Worm (Caenorhabditis elegans) whole organism, L2 larva: ENCODE data around the gene cutl-29.

Source experiments
- C34F6.9 ChIP-seq: fragments of 150-350 bp; optimal IDR thresholded peaks from 2 replicates; lab custom pipeline; 2014; ENCODE audit warnings: missing biosample characterization, missing genetic modification characterization
- F13H6.1 ChIP-seq: sonication (generic microtip); optimal IDR thresholded peaks from 2 replicates; lab custom pipeline; 2016; ENCODE audit warnings: missing genetic modification characterization, missing compliant biosample characterization
- R02D3.7 ChIP-seq: fragments of 150-350 bp; optimal IDR thresholded peaks from 2 replicates; lab custom pipeline; 2014; ENCODE audit warnings: missing biosample characterization, missing genetic modification characterization
- Y55F3AM.14 ChIP-seq: fragments of 200-800 bp; sonication (Bioruptor generic); optimal IDR thresholded peaks from 2 replicates; lab custom pipeline; 2018; ENCODE audit warnings: mild to moderate bottlenecking, missing genetic modification characterization, missing compliant biosample characterization
- alr-1 ChIP-seq: fragments of 150-350 bp; optimal IDR thresholded peaks from 2 replicates; lab custom pipeline; 2014; ENCODE audit warnings: missing biosample characterization, missing genetic modification characterization
- aly-2 ChIP-seq: fragments of 150-350 bp; optimal IDR thresholded peaks from 2 replicates; lab custom pipeline; 2014; ENCODE audit warnings: missing biosample characterization, missing genetic modification characterization
- ama-1 ChIP-seq: fragments of 150-350 bp; optimal IDR thresholded peaks from 2 replicates; lab custom pipeline; 2018; ENCODE audit warnings: inconsistent platforms
- ceh-82 ChIP-seq: fragments of 150-350 bp; optimal IDR thresholded peaks from 2 replicates; lab custom pipeline; 2014; ENCODE audit warnings: missing biosample characterization, missing genetic modification characterization
- crh-2 ChIP-seq: sonication (generic microtip); optimal IDR thresholded peaks from 2 replicates; lab custom pipeline; 2017; ENCODE audit warnings: missing biosample characterization, missing genetic modification characterization
- dmd-4 ChIP-seq: sonication (generic microtip); optimal IDR thresholded peaks from 2 replicates; lab custom pipeline; 2017; ENCODE audit warnings: missing biosample characterization, missing genetic modification characterization
- egl-27 ChIP-seq: sonication (generic microtip); optimal IDR thresholded peaks from 3 replicates; lab custom pipeline; 2017; ENCODE audit warnings: missing biosample characterization, missing genetic modification reagents, missing genetic modification characterization
- elt-1 ChIP-seq: fragments of 150-350 bp; optimal IDR thresholded peaks from 2 replicates; lab custom pipeline; 2014; ENCODE audit warnings: missing biosample characterization, missing genetic modification characterization
- elt-3 ChIP-seq: sonication (generic microtip); optimal IDR thresholded peaks from 2 replicates; lab custom pipeline; 2017; ENCODE audit warnings: missing biosample characterization, missing genetic modification characterization
- fos-1 ChIP-seq: fragments of 150-350 bp; optimal IDR thresholded peaks from 2 replicates; lab custom pipeline; 2014; ENCODE audit warnings: missing biosample characterization, missing genetic modification characterization
- gmeb-1 ChIP-seq: fragments of 150-350 bp; optimal IDR thresholded peaks from 2 replicates; lab custom pipeline; 2014; ENCODE audit warnings: missing biosample characterization, missing genetic modification characterization
- lin-11 ChIP-seq: fragments of 150-350 bp; sonication (generic microtip); optimal IDR thresholded peaks from 2 replicates; lab custom pipeline; 2014; ENCODE audit warnings: missing biosample characterization, missing genetic modification characterization, inconsistent platforms, mixed read lengths
- lin-13 ChIP-seq: fragments of 150-350 bp; optimal IDR thresholded peaks from 2 replicates; lab custom pipeline; 2014; ENCODE audit warnings: missing biosample characterization, missing genetic modification reagents, missing genetic modification characterization
- lin-39 ChIP-seq: fragments of 150-350 bp; optimal IDR thresholded peaks from 2 replicates; lab custom pipeline; 2014; ENCODE audit warnings: missing biosample characterization, missing genetic modification reagents, missing genetic modification characterization
- mab-5 ChIP-seq: fragments of 150-350 bp; optimal IDR thresholded peaks from 2 replicates; lab custom pipeline; 2014; ENCODE audit warnings: missing biosample characterization, missing genetic modification characterization
- mbf-1 ChIP-seq: sonication (generic microtip); optimal IDR thresholded peaks from 2 replicates; lab custom pipeline; 2017; ENCODE audit warnings: missing biosample characterization, missing genetic modification characterization
- mdl-1 ChIP-seq, 2 experiments: fragments of 150-350 bp in 1 of 2; sonication (generic microtip) in 1 of 2; optimal IDR thresholded peaks; 2 replicates each; lab custom pipeline; 2017; ENCODE audit warnings: missing biosample characterization in 2 of 2, missing genetic modification characterization in 2 of 2
- nhr-11 ChIP-seq: fragments of 150-350 bp; optimal IDR thresholded peaks from 2 replicates; lab custom pipeline; 2014; ENCODE audit warnings: missing biosample characterization, missing genetic modification characterization
- nhr-12 ChIP-seq: fragments of 150-350 bp; optimal IDR thresholded peaks from 2 replicates; lab custom pipeline; 2014; ENCODE audit warnings: missing biosample characterization, missing genetic modification characterization
- nhr-129 ChIP-seq: fragments of 150-350 bp; optimal IDR thresholded peaks from 2 replicates; lab custom pipeline; 2014; ENCODE audit warnings: missing biosample characterization, missing genetic modification characterization
- nhr-237 ChIP-seq: fragments of 150-350 bp; optimal IDR thresholded peaks from 2 replicates; lab custom pipeline; 2014; ENCODE audit warnings: missing biosample characterization, missing genetic modification characterization
- nhr-6 ChIP-seq: fragments of 150-350 bp; optimal IDR thresholded peaks from 2 replicates; lab custom pipeline; 2014; ENCODE audit warnings: missing biosample characterization, missing genetic modification characterization
- nhr-77 ChIP-seq: fragments of 150-350 bp; optimal IDR thresholded peaks from 2 replicates; lab custom pipeline; 2014; ENCODE audit warnings: missing biosample characterization, missing genetic modification characterization
- peb-1 ChIP-seq: fragments of 150-350 bp; optimal IDR thresholded peaks from 2 replicates; lab custom pipeline; 2014; ENCODE audit warnings: missing biosample characterization, missing genetic modification characterization
- sem-4 ChIP-seq: fragments of 150-350 bp; optimal IDR thresholded peaks from 2 replicates; lab custom pipeline; 2014; ENCODE audit warnings: missing biosample characterization, missing genetic modification reagents, missing genetic modification characterization
- skn-1 ChIP-seq: sonication (generic microtip); optimal IDR thresholded peaks from 2 replicates; lab custom pipeline; 2017; ENCODE audit warnings: missing biosample characterization, missing genetic modification characterization
- sma-3 ChIP-seq: sonication (generic microtip); optimal IDR thresholded peaks from 2 replicates; lab custom pipeline; 2016; ENCODE audit warnings: missing genetic modification reagents, missing genetic modification characterization, missing compliant biosample characterization
- sma-9 ChIP-seq, 2 experiments: fragments of 150-350 bp in 1 of 2; sonication (generic microtip) in 1 of 2; optimal IDR thresholded peaks; 2 replicates each; lab custom pipeline; 2014 to 2016; ENCODE audit warnings: missing genetic modification characterization in 2 of 2, mild to moderate bottlenecking in 1 of 2, missing biosample characterization in 1 of 2, missing compliant biosample characterization in 1 of 2, missing genetic modification reagents in 1 of 2, moderate library complexity in 1 of 2
- snpc-4 ChIP-seq: fragments of 150-350 bp; optimal IDR thresholded peaks from 2 replicates; lab custom pipeline; 2014; ENCODE audit warnings: missing biosample characterization, missing genetic modification characterization
- unc-39 ChIP-seq: fragments of 150-350 bp; optimal IDR thresholded peaks from 2 replicates; lab custom pipeline; 2014; ENCODE audit warnings: missing biosample characterization, missing genetic modification characterization
- unc-55 ChIP-seq: fragments of 150-350 bp; sonication (generic microtip); optimal IDR thresholded peaks from 3 replicates; lab custom pipeline; 2014; ENCODE audit warnings: missing biosample characterization, missing genetic modification reagents, missing genetic modification characterization
- unc-62 ChIP-seq: fragments of 150-350 bp; optimal IDR thresholded peaks from 2 replicates; lab custom pipeline; 2014; ENCODE audit warnings: missing biosample characterization, missing genetic modification reagents, missing genetic modification characterization
- zag-1 ChIP-seq: fragments of 150-350 bp; optimal IDR thresholded peaks from 2 replicates; lab custom pipeline; 2014; ENCODE audit warnings: missing biosample characterization, missing genetic modification characterization
- ztf-1 ChIP-seq: fragments of 200-800 bp; sonication (Bioruptor generic); conservative IDR thresholded peaks from 2 replicates; pipeline ENCODE4 v1.3.6; 2022; ENCODE audit warnings: missing genetic modification characterization, missing compliant biosample characterization
- ztf-11 ChIP-seq: sonication (generic microtip); optimal IDR thresholded peaks from 2 replicates; lab custom pipeline; 2017; ENCODE audit warnings: missing biosample characterization, missing genetic modification characterization

cutl-29 gene

ce11 chrX:8247088-8247487 is 23.7 kb downstream of the cutl-29 start:
- TF ChIP-seq nhr-77 (tag; lab: Kevin White, UChicago) (no peak), unc-39 (tag; lab: Kevin White, UChicago) (no peak), nhr-12 (tag; lab: Kevin White, UChicago) (no peak), gmeb-1 (tag; lab: Kevin White, UChicago) (no peak), snpc-4 (tag; lab: Kevin White, UChicago) (no peak)
- TF ChIP-seq, all 48 proteins: peak for 0

ce11 chrX:8246126-8246525 is 24.7 kb downstream of the cutl-29 start, which contains the start of gene kqt-2:
TSS of gene kqt-2 (minus strand) at chrX:8246369.
- TF ChIP-seq fos-1 (tag; lab: Kevin White, UChicago): peak; percentile 69
- peak; percentile 32 for TF ChIP-seq crh-2 (tag; lab: Kevin White, UChicago)
- TF ChIP-seq nhr-12 (tag; lab: Kevin White, UChicago): no peak

ce11 chrX:8243116-8243515 is 27.7 kb downstream of the cutl-29 start:
- TF ChIP-seq zag-1 (tag; lab: Kevin White, UChicago) (no peak), nhr-11 (tag; lab: Kevin White, UChicago) (no peak), skn-1 (tag; lab: Kevin White, UChicago) (peak; percentile 47), mab-5 (tag; lab: Kevin White, UChicago) (no peak), peb-1 (tag; lab: Kevin White, UChicago) (no peak), unc-39 (tag; lab: Kevin White, UChicago) (no peak), Y55F3AM.14 (no peak), ceh-82 (no peak), mdl-1 (tag; optimal IDR thresholded peaks at IDR 0.05; lab: Kevin White, UChicago) (peak in 1 of 2 experiments; percentile 52), elt-1 (tag; lab: Kevin White, UChicago) (no peak), gmeb-1 (tag; lab: Kevin White, UChicago) (peak; percentile 54), sma-3 (GFP tag; lab: Kevin White, UChicago) (peak; percentile 22), egl-27 (tag; lab: Kevin White, UChicago) (no peak), unc-55 (GFP tag; lab: Kevin White, UChicago) (no peak), fos-1 (tag; lab: Kevin White, UChicago) (peak; percentile 73), elt-3 (tag; lab: Kevin White, UChicago) (no peak), sma-9 (GFP tag; optimal IDR thresholded peaks at IDR 0.05; lab: Kevin White, UChicago) (peak; percentile 82), sma-9 (tag; optimal IDR thresholded peaks at IDR 0.05; lab: Kevin White, UChicago) (no peak), ztf-11 (no peak), ama-1 (lab: Kevin White, UChicago) (no peak), crh-2 (tag; lab: Kevin White, UChicago) (peak; percentile 45), nhr-129 (tag; lab: Kevin White, UChicago) (no peak)

- peak; percentile 65 for TF ChIP-seq fos-1 (tag; lab: Kevin White, UChicago)
- TF ChIP-seq mab-5 (tag; lab: Kevin White, UChicago): no peak
- peak; percentile 32 for TF ChIP-seq F13H6.1
- TF ChIP-seq elt-3 (tag; lab: Kevin White, UChicago): no peak
- no peak for TF ChIP-seq unc-62 (GFP tag; lab: Kevin White, UChicago)
- TF ChIP-seq C34F6.9 (tag; lab: Kevin White, UChicago): no peak
- TF ChIP-seq nhr-12 (tag; lab: Kevin White, UChicago): no peak
- no peak for TF ChIP-seq peb-1 (tag; lab: Kevin White, UChicago)
- no peak for TF ChIP-seq nhr-237 (tag; lab: Kevin White, UChicago)
- no peak for TF ChIP-seq unc-55 (GFP tag; lab: Kevin White, UChicago)
- no peak for TF ChIP-seq elt-1 (tag; lab: Kevin White, UChicago)
- no peak for TF ChIP-seq Y55F3AM.14
- TF ChIP-seq dmd-4 (tag; lab: Kevin White, UChicago): no peak
- TF ChIP-seq nhr-129 (tag; lab: Kevin White, UChicago): no peak
- TF ChIP-seq sem-4: no peak
- TF ChIP-seq nhr-6 (tag; lab: Kevin White, UChicago): no peak
- no peak for TF ChIP-seq ztf-11
- TF ChIP-seq unc-39 (tag; lab: Kevin White, UChicago): no peak
- TF ChIP-seq mdl-1 (tag; optimal IDR thresholded peaks at IDR 0.05; lab: Kevin White, UChicago): peak in 1 of 2 experiments; percentile 35
- no peak for TF ChIP-seq aly-2
- no peak for TF ChIP-seq sma-3 (GFP tag; lab: Kevin White, UChicago)
- TF ChIP-seq alr-1 (tag; lab: Kevin White, UChicago): no peak
- TF ChIP-seq lin-39 (tag; lab: Kevin White, UChicago): no peak
- TF ChIP-seq nhr-11 (tag; lab: Kevin White, UChicago): no peak
- no peak for TF ChIP-seq ztf-1 (GFP tag; lab: Robert Waterston, UW)
- no peak for TF ChIP-seq zag-1 (tag; lab: Kevin White, UChicago)
- no peak for TF ChIP-seq egl-27 (tag; lab: Kevin White, UChicago)
- TF ChIP-seq lin-11 (tag; lab: Kevin White, UChicago): no peak
- no peak for TF ChIP-seq mbf-1 (tag; lab: Kevin White, UChicago)
- peak; percentile 74 for TF ChIP-seq sma-9 (GFP tag; optimal IDR thresholded peaks at IDR 0.05; lab: Kevin White, UChicago)
- no peak for TF ChIP-seq sma-9 (tag; optimal IDR thresholded peaks at IDR 0.05; lab: Kevin White, UChicago)
- TF ChIP-seq lin-13 (GFP tag; lab: Kevin White, UChicago): no peak
- no peak for TF ChIP-seq R02D3.7 (tag; lab: Kevin White, UChicago)
These were observed 28.9 kb downstream of the cutl-29 start, which contains the start of gene endu-2 for ce11 chrX:8241906-8242305. TSS of gene endu-2 (plus strand) at chrX:8242301.
